Worm (Caenorhabditis elegans) whole organism, L1 larva: ENCODE data around the gene glb-4.

Source experiments
- elt-3 ChIP-seq, 6 experiments: fragments of 150-350 bp in 1 of 6; sonication (generic microtip); optimal IDR thresholded peaks; 2 replicates each; lab custom pipeline; 2017 to 2018; ENCODE audit warnings: missing biosample characterization in 6 of 6, missing genetic modification characterization in 6 of 6, inconsistent platforms in 1 of 6
- irx-1 ChIP-seq: sonication (generic microtip); optimal IDR thresholded peaks from 2 replicates; lab custom pipeline; 2016; ENCODE audit warnings: missing genetic modification characterization, missing compliant biosample characterization
- unc-62 ChIP-seq: fragments of 150-350 bp; optimal IDR thresholded peaks from 2 replicates; lab custom pipeline; 2014; ENCODE audit warnings: missing biosample characterization, missing genetic modification reagents, missing genetic modification characterization

ce11 chrII:11127364-11127763 lies 16.4 kb upstream of the glb-4 start, which contains the start of gene F40F8.1:
- TF ChIP-seq unc-62 (no peak), irx-1 (tag; lab: Kevin White, UChicago) (no peak), elt-3 (tag; optimal IDR thresholded peaks at IDR 0.05; lab: Kevin White, UChicago) (no peak)
